Fruit fly (Drosophila melanogaster): ENCODE measurements around the gene CG5808.

Gene CG5808

dm6 chr3R:24841063-24841462 is 24.3 kb upstream of the CG5808 start, which contains the start of gene CG33658:
CG33658 (minus strand) TSS chr3R:24841163.
- no peak for TF ChIP-seq CTCF (optimal IDR thresholded peaks at IDR 0.05)
- no peak for TF ChIP-seq CG8478 (optimal IDR thresholded peaks at IDR 0.05)

dm6 chr3R:24833652-24834051 is 16.8 kb upstream of the CG5808 start, which contains the start of gene sosie:
sosie (plus strand) TSS chr3R:24833952.
- TF ChIP-seq CG8478 (optimal IDR thresholded peaks at IDR 0.05) = no peak
- TF ChIP-seq CTCF (optimal IDR thresholded peaks at IDR 0.05) = no peak

- TF ChIP-seq CTCF (optimal IDR thresholded peaks at IDR 0.05) = peak in 1 of 2 experiments; percentile 10
- TF ChIP-seq CG8478 (optimal IDR thresholded peaks at IDR 0.05) = no peak
These were observed 13.1 kb upstream of the CG5808 start, which contains the start of the genes Kaz and CG43273 for dm6 chr3R:24829887-24830351. Kaz (minus strand) TSS chr3R:24829959. CG43273 (plus strand) TSS chr3R:24830301.

dm6 chr3R:24828234-24828633 is 11.4 kb upstream of the CG5808 start, which contains the start of gene RabX4:
RabX4 (minus strand) TSS chr3R:24828409.
- TF ChIP-seq CTCF (optimal IDR thresholded peaks at IDR 0.05) = no peak
- no peak for TF ChIP-seq CG8478 (optimal IDR thresholded peaks at IDR 0.05)

- TF ChIP-seq CTCF (optimal IDR thresholded peaks at IDR 0.05) (no peak), CG8478 (optimal IDR thresholded peaks at IDR 0.05) (no peak)
These were observed 8.7 kb upstream of the CG5808 start, which contains the start of gene niki for dm6 chr3R:24825548-24825947. niki (minus strand) TSS chr3R:24825648.

- no peak for TF ChIP-seq CTCF (optimal IDR thresholded peaks at IDR 0.05)
- TF ChIP-seq CG8478 (optimal IDR thresholded peaks at IDR 0.05) = no peak
These were observed 6.3 kb upstream of the CG5808 start for dm6 chr3R:24823061-24823460.

dm6 chr3R:24813637-24814301 is 3.0 kb downstream of the CG5808 start, which contains the start of the genes lili and CG34150:
lili (minus strand) TSS chr3R:24814012.
CG34150 (plus strand) TSS chr3R:24814262.
- TF ChIP-seq CG8478 (optimal IDR thresholded peaks at IDR 0.05) = no peak
- no peak for TF ChIP-seq CTCF (optimal IDR thresholded peaks at IDR 0.05)

dm6 chr3R:24812987-24813636 is 3.7 kb downstream of the CG5808 start:
- TF ChIP-seq CTCF (optimal IDR thresholded peaks at IDR 0.05) = no peak
- no peak for TF ChIP-seq CG8478 (optimal IDR thresholded peaks at IDR 0.05)

- TF ChIP-seq CG8478 (optimal IDR thresholded peaks at IDR 0.05) (no peak), CTCF (optimal IDR thresholded peaks at IDR 0.05) (no peak)
These were observed 4.4 kb downstream of the CG5808 start for dm6 chr3R:24812394-24812793.

- TF ChIP-seq CTCF (optimal IDR thresholded peaks at IDR 0.05) = no peak
- no peak for TF ChIP-seq CG8478 (optimal IDR thresholded peaks at IDR 0.05)
These were observed 5.8 kb downstream of the CG5808 start for dm6 chr3R:24810844-24811625.

- TF ChIP-seq CTCF (optimal IDR thresholded peaks at IDR 0.05) (no peak), CG8478 (optimal IDR thresholded peaks at IDR 0.05) (no peak)
These were observed 7.1 kb downstream of the CG5808 start for dm6 chr3R:24809576-24810279.

- TF ChIP-seq CG8478 (optimal IDR thresholded peaks at IDR 0.05) = no peak
These were observed 9.5 kb downstream of the CG5808 start, which contains the start of gene CG6980 for dm6 chr3R:24807321-24807720. CG6980 (plus strand) TSS chr3R:24807621.

- no peak for TF ChIP-seq CTCF (optimal IDR thresholded peaks at IDR 0.05)
- TF ChIP-seq CG8478 (optimal IDR thresholded peaks at IDR 0.05) = no peak
These were observed 11.8 kb downstream of the CG5808 start, which contains the start of gene polybromo for dm6 chr3R:24805048-24805447. polybromo (minus strand) TSS chr3R:24805259.

- TF ChIP-seq CTCF (optimal IDR thresholded peaks at IDR 0.05) = no peak
- TF ChIP-seq CG8478 (optimal IDR thresholded peaks at IDR 0.05) = no peak
These were observed 17.3 kb downstream of the CG5808 start, which contains the start of gene Ude for dm6 chr3R:24799503-24799902. Ude (minus strand) TSS chr3R:24799668.

Data from S2 (cell line).